Worm (Caenorhabditis elegans) whole organism, L1 larva: ENCODE results near the gene dyf-6.

ENCODE experiments used
- alr-1 ChIP-seq: fragments of 200-800 bp; sonication (Bioruptor generic); optimal IDR thresholded peaks from 2 replicates; lab custom pipeline; 2018; ENCODE audit warnings: borderline replicate concordance, mild to moderate bottlenecking, missing genetic modification characterization, missing compliant biosample characterization
- egl-27 ChIP-seq, 2 experiments: fragments of 150-350 bp in 1 of 2; sonication (generic microtip); optimal IDR thresholded peaks; 3 replicates each; lab custom pipeline; 2017 to 2018; ENCODE audit warnings: missing biosample characterization in 2 of 2, missing genetic modification characterization in 2 of 2, missing genetic modification reagents in 2 of 2
- lin-13 ChIP-seq: fragments of 150-350 bp; optimal IDR thresholded peaks from 2 replicates; lab custom pipeline; 2014; ENCODE audit warnings: missing biosample characterization, missing genetic modification reagents, missing genetic modification characterization
- lin-39 ChIP-seq: fragments of 150-350 bp; optimal IDR thresholded peaks from 2 replicates; lab custom pipeline; 2014; ENCODE audit warnings: missing biosample characterization, missing genetic modification reagents, missing genetic modification characterization
- nhr-28 ChIP-seq: fragments of 150-350 bp; optimal IDR thresholded peaks from 2 replicates; lab custom pipeline; 2014; ENCODE audit warnings: missing biosample characterization, missing genetic modification characterization

- TF ChIP-seq alr-1 (tag; lab: Kevin White, UChicago) (no peak), nhr-28 (tag; lab: Kevin White, UChicago) (no peak), lin-39 (no peak), egl-27 (tag; optimal IDR thresholded peaks at IDR 0.05; lab: Kevin White, UChicago) (no peak), lin-13 (GFP tag; lab: Kevin White, UChicago) (no peak)
These were observed 41.8 kb upstream of the dyf-6 start for ce11 chrX:10428109-10428508.
